Worm (Caenorhabditis elegans): ENCODE measurements around the gene C14A4.6.

Gene C14A4.6

DNA sequence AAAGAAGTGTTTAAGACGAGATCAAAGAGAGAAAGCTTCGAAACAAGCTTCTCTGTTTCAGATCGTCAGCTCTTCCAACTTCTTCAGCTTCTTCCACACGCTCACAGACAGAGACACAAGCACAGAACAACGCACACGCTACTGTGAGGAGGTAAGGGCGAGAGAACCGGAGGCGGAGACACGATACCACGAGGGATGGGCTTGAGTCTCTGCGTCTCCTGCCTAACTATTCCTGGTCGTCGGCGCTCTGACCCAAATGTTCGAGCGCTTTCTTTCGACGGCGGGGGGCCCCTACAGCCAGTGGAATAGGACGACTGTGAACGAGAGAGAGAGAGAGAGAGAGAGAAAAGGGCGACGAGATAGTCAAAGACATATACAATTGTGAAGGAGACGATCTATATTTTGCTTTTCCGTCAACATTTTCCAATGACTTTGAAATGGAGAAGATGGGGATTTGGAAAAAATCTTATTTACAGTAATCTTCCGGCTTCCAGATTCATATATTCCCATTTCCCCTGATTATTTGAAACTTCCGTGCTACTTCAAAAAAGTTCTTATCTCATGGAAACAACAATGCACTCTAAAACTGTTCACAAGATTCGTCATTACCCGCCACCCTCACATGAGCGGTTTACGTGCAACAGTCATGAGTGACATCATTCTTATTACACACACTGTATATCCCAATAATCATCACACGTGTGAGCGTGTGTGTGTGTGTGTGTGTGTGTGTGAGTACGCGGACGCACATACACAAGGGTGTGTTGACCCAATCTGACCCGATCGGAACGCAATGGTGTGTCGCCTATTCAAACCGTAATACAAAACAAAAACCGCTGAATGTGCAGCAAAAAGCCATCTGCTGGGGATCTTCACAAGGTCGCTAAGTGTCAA is 45.6 kb downstream of the C14A4.6 start:
- peak; percentile 28 for TF ChIP-seq ama-1 (optimal IDR thresholded peaks at IDR 0.05)
- TF ChIP-seq flt-1 (GFP tag; IDR thresholded peaks at IDR 0.05): peak; percentile 54
- TF ChIP-seq sea-1 (GFP tag; conservative IDR thresholded peaks at IDR 0.05): no peak
- no peak for TF ChIP-seq aly-1 (tag; optimal IDR thresholded peaks at IDR 0.05)
- no peak for TF ChIP-seq tbx-37 (GFP tag; conservative IDR thresholded peaks at IDR 0.05)
- no peak for TF ChIP-seq hnd-1 (tag; optimal IDR thresholded peaks at IDR 0.05)
- TF ChIP-seq B0310.2 (tag; optimal IDR thresholded peaks at IDR 0.05): no peak
- TF ChIP-seq ceh-13 (GFP tag; optimal IDR thresholded peaks at IDR 0.05): no peak
- TF ChIP-seq ceh-36 (tag; optimal IDR thresholded peaks at IDR 0.05): no peak
- TF ChIP-seq F13C5.2 (tag; optimal IDR thresholded peaks at IDR 0.05): peak; percentile 56
- no peak for TF ChIP-seq pes-1 (GFP tag; IDR thresholded peaks at IDR 0.05)
- TF ChIP-seq tra-4 (tag; optimal IDR thresholded peaks at IDR 0.05): no peak
- TF ChIP-seq hmbx-1 (tag; optimal IDR thresholded peaks at IDR 0.05): no peak
- TF ChIP-seq tbx-11 (GFP tag; IDR thresholded peaks at IDR 0.05): no peak
- TF ChIP-seq ets-7 (tag; optimal IDR thresholded peaks at IDR 0.05): no peak
- peak; percentile 59; the same call in 1 of the 2 replicates for TF ChIP-seq scrt-1 (GFP tag; IDR thresholded peaks at IDR 0.05)
- TF ChIP-seq hmg-4 (GFP tag; optimal IDR thresholded peaks at IDR 0.05): peak; percentile 61

DNA sequence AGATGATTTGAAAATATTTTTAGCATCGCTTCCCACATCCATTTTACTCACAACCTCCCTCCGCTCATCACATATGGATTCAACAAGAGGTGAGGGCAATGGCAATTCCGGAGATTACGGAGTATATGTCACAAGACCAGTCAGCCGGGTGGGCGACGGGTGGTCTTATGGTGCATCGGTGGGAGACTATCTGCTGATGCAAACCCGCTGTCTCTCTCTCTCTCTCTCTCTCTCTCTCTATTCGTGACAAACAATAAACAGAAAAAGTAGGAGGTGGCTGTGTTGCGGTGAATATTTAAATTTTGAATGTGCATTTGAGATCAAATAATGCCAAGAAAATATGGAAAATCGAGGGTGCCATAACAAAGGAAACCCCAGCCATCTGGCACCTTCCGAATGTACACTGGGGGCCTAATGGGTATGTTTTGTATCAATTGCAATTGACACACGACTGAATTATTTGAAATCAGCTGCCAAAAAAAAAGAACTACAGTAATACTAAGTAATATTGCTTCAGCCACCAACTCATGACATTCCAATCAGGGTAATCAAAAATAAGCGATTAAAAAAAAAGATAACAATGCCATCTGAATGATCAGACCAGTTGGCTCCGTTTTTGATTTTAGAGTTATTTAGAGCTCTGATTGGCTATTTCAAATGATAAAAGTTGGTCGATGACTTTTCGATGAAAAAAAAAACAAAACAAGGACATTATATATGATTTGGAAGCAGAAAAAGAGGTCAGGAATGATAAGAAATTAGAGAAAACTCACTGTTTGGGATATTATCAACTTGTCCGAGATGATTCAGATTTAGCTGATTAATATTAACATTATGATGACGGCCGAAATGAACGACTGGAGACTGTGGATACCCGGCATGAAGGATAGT is 46.5 kb downstream of the C14A4.6 start:
- TF ChIP-seq ama-1 (optimal IDR thresholded peaks at IDR 0.05): peak; percentile 0
- no peak for TF ChIP-seq ceh-36 (tag; optimal IDR thresholded peaks at IDR 0.05)
- TF ChIP-seq hmg-4 (GFP tag; optimal IDR thresholded peaks at IDR 0.05): peak; percentile 40

DNA sequence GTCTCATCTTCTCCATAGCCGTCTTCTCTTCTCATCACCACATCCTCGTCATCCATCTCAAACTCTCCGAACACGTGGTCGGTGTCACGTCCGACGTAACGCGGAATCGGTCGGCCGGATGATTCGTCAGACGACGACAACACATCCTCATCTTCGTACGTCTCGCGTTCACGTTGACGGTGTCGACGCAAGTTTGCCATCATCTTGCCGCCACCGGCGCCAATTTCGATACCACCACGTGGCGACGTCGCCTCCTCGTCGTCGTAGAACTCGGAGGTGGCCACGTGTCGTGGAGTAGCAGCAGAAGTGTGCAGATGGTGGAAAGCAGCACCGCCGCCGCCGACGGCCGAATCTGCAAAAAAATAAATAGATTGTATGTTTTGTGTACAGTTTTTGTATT is 47.3 kb downstream of the C14A4.6 start:
- TF ChIP-seq sea-1 (GFP tag; conservative IDR thresholded peaks at IDR 0.05) (0 out of 2 replicates have a peak, but pooled peaks have one; percentile 19), pes-1 (GFP tag; IDR thresholded peaks at IDR 0.05) (no peak), aly-1 (tag; optimal IDR thresholded peaks at IDR 0.05) (peak; percentile 43)

DNA sequence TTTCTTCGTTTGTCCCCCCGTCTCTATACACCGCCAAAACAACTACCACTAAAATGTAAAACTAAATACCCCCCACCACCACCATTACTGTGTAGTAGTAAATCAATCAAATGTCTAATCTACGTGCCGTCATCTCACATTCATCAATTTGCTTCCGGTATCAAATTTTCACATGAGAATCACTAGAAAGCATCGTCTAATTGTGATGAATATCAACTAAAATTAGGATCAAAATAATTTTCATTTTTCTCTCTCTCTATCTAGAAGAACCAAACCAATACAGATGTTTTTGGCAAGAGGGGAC is 47.8 kb downstream of the C14A4.6 start:
- no peak for TF ChIP-seq hmbx-1 (tag; optimal IDR thresholded peaks at IDR 0.05)
- TF ChIP-seq ceh-13 (GFP tag; optimal IDR thresholded peaks at IDR 0.05): no peak
- TF ChIP-seq tbx-37 (GFP tag; conservative IDR thresholded peaks at IDR 0.05): no peak
- no peak for TF ChIP-seq aly-1 (tag; optimal IDR thresholded peaks at IDR 0.05)
- no peak for TF ChIP-seq sea-1 (GFP tag; conservative IDR thresholded peaks at IDR 0.05)
- TF ChIP-seq ceh-36 (tag; optimal IDR thresholded peaks at IDR 0.05): no peak
- no peak for TF ChIP-seq ets-7 (tag; optimal IDR thresholded peaks at IDR 0.05)
- no peak for TF ChIP-seq scrt-1 (GFP tag; IDR thresholded peaks at IDR 0.05)
- no peak for TF ChIP-seq hnd-1 (tag; optimal IDR thresholded peaks at IDR 0.05)

DNA sequence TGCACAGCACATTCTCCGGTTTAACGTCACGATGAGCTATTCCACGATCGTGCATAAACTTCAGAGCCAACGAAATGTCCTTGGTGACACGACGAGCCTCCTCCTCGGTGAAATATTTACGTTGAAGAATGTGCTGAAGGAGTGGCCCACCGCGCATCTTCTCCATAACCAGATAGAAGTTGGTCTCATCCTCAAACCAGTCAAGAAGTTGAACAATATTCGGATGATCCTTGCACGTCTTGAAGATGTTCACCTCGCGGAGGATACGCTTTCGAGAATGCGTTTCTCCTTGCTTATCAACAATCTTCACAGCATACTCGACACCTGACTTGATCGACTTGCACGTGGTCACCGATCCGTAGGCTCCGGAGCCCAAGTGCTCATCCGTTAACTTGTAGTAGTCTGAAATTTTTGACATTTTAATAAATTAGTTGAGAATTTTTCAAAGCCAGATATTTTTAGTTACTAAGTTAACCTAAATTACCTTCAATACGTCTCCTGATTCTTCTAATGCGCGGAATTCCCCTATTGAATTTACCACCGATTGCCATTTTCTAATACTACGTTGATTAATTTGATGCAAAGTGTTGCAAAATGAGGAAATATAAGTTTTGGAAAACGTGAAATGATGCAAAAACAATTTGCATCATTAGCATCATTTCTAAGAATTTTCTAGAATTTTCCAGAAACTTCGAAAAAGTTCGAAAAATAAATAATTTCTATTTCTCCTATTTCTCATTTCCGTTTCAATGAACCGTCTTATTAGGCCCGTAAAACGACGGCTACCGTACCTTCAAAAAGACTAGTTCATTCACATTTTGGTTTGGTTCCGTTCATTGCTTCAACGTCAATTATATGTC is 48.4 kb downstream of the C14A4.6 start:
- TF ChIP-seq aly-1 (tag; optimal IDR thresholded peaks at IDR 0.05): no peak
- no peak for TF ChIP-seq scrt-1 (GFP tag; IDR thresholded peaks at IDR 0.05)
- 0 out of 2 replicates have a peak, but pooled peaks have one; percentile 47 for TF ChIP-seq sea-1 (GFP tag; conservative IDR thresholded peaks at IDR 0.05)
- TF ChIP-seq tbx-37 (GFP tag; conservative IDR thresholded peaks at IDR 0.05): no peak
- TF ChIP-seq pes-1 (GFP tag; IDR thresholded peaks at IDR 0.05): no peak
- TF ChIP-seq F13C5.2 (tag; optimal IDR thresholded peaks at IDR 0.05): no peak
- TF ChIP-seq tra-4 (tag; optimal IDR thresholded peaks at IDR 0.05): no peak

DNA sequence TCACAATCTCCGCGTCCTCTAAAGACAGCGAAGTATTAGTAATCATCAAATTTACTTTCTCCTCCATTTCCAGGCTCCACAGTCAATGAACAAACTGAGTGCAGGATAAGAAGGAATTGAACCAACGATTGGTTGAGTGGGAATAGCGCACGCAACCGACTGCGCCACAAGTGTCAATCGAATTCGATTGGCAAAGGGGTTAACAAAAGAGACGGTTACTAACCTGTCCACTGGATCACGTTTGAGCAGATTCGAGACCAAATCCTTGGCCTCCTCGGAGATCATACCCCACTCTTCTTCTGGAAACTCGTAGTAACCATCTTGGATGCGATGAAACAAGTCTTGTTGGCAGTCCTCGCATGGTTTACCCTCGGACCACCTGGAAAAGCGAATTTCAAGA is 49.4 kb downstream of the C14A4.6 start:
- TF ChIP-seq hmg-4 (GFP tag; optimal IDR thresholded peaks at IDR 0.05): no peak
- TF ChIP-seq ceh-36 (tag; optimal IDR thresholded peaks at IDR 0.05): peak; percentile 34
- TF ChIP-seq ceh-13 (GFP tag; optimal IDR thresholded peaks at IDR 0.05): peak; percentile 30
- no peak for TF ChIP-seq aly-1 (tag; optimal IDR thresholded peaks at IDR 0.05)
- TF ChIP-seq pes-1 (GFP tag; IDR thresholded peaks at IDR 0.05): peak; percentile 73
- TF ChIP-seq flt-1 (GFP tag; IDR thresholded peaks at IDR 0.05): 0 out of 2 replicates have a peak, but pooled peaks have one; percentile 36

DNA sequence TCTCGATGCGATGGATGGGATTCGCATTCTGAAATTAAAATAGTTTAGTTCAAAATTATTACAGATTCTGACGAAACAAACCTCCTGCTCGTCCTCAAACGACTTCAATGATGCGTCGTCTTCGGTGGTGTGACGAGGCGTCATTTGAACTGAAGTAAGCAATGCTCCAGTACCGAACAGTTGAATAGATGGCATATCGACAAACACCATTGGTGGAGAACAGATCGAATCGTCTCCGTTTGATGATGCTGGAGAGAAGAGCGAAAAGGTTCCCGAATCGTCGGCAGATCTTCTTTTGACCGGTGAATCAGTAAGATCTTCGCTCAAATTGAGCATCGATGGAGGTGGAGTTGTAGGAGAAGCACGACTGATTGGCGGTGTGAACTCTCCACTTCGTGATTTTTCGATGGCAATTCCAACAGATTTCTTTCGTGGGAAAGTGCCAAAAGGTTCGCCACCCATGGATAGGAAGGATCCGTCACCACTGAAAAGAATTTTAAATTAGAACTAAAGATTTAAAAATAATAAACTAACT is 50.1 kb downstream of the C14A4.6 start:
- no peak for TF ChIP-seq B0310.2 (tag; optimal IDR thresholded peaks at IDR 0.05)
- peak; percentile 22 for TF ChIP-seq ama-1 (optimal IDR thresholded peaks at IDR 0.05)

Measured in whole organism, early embryonic.